Fruit fly (Drosophila melanogaster) whole organism, embryonic: ENCODE data around the gene Hnf4.

Experiments used
- Ada2b ChIP-seq: fragments of 200-800 bp; sonication (Bioruptor generic); IDR thresholded peaks from 2 replicates; pipeline ENCODE4 v1.3.6; 2022; ENCODE audit warnings: missing biosample characterization, missing genetic modification characterization
- Atf-2 ChIP-seq: fragments of 200-800 bp; sonication (Bioruptor generic); optimal IDR thresholded peaks from 2 replicates; lab custom pipeline; 2016; ENCODE audit warnings: missing biosample characterization, missing genetic modification characterization
- B-H2 ChIP-seq: fragments of 200-800 bp; sonication (Bioruptor generic); optimal IDR thresholded peaks from 2 replicates; lab custom pipeline; 2018; ENCODE audit warnings: missing biosample characterization, mild to moderate bottlenecking, missing genetic modification characterization
- CG10431 ChIP-seq: fragments of 200-800 bp; sonication (Bioruptor generic); optimal IDR thresholded peaks from 3 replicates; lab custom pipeline; 2018; ENCODE audit warnings: missing biosample characterization, mild to moderate bottlenecking, missing genetic modification characterization
- CG1529 ChIP-seq: fragments of 200-800 bp; sonication (Bioruptor generic); optimal IDR thresholded peaks from 3 replicates; lab custom pipeline; 2018; ENCODE audit warnings: missing biosample characterization, missing genetic modification characterization
- CG15601 ChIP-seq: fragments of 200-800 bp; sonication (Bioruptor generic); optimal IDR thresholded peaks from 3 replicates; lab custom pipeline; 2019; ENCODE audit warnings: missing biosample characterization, mild to moderate bottlenecking, missing genetic modification characterization, moderate library complexity
- CG16863 ChIP-seq: fragments of 200-800 bp; sonication (Bioruptor generic); optimal IDR thresholded peaks from 3 replicates; lab custom pipeline; 2016; ENCODE audit warnings: missing biosample characterization, missing genetic modification characterization
- CG17802 ChIP-seq: fragments of 200-800 bp; sonication (Bioruptor generic); optimal IDR thresholded peaks from 2 replicates; lab custom pipeline; 2018; ENCODE audit warnings: missing biosample characterization, mild to moderate bottlenecking, missing genetic modification characterization, moderate library complexity
- CG18476 ChIP-seq: fragments of 200-800 bp; sonication (Bioruptor generic); optimal IDR thresholded peaks from 2 replicates; lab custom pipeline; 2016; ENCODE audit warnings: missing biosample characterization, mild to moderate bottlenecking, missing genetic modification characterization
- CG2202 ChIP-seq: fragments of 200-800 bp; sonication (Bioruptor generic); optimal IDR thresholded peaks from 2 replicates; lab custom pipeline; 2018; ENCODE audit warnings: missing biosample characterization, mild to moderate bottlenecking, missing genetic modification characterization
- CG2678 ChIP-seq: fragments of 200-800 bp; sonication (Bioruptor generic); optimal IDR thresholded peaks from 3 replicates; lab custom pipeline; 2019; ENCODE audit warnings: missing biosample characterization, mild to moderate bottlenecking, missing genetic modification characterization, moderate library complexity
- CG2875 ChIP-seq: fragments of 200-800 bp; sonication (Bioruptor generic); optimal IDR thresholded peaks from 2 replicates; lab custom pipeline; 2017; ENCODE audit warnings: missing biosample characterization, mild to moderate bottlenecking, missing genetic modification characterization, missing genetic modification reagents
- CG32532 ChIP-seq: fragments of 200-800 bp; sonication (Bioruptor generic); IDR thresholded peaks from 2 replicates; pipeline ENCODE4 v1.3.6; 2022; ENCODE audit warnings: missing biosample characterization, missing genetic modification characterization
- CG34422 ChIP-seq: fragments of 200-800 bp; sonication (Bioruptor generic); IDR thresholded peaks from 3 replicates; pipeline ENCODE4 v1.3.6; 2022; ENCODE audit warnings: missing biosample characterization, missing genetic modification characterization
- CG4617 ChIP-seq: fragments of 200-800 bp; sonication (Bioruptor generic); optimal IDR thresholded peaks from 3 replicates; lab custom pipeline; 2016; ENCODE audit warnings: missing biosample characterization, missing genetic modification characterization, borderline replicate concordance
- CG7556 ChIP-seq: fragments of 200-800 bp; sonication (Bioruptor generic); optimal IDR thresholded peaks from 2 replicates; lab custom pipeline; 2017; ENCODE audit warnings: missing biosample characterization, mild to moderate bottlenecking, missing genetic modification characterization
- CG7987 ChIP-seq: fragments of 200-800 bp; sonication (Bioruptor generic); optimal IDR thresholded peaks from 2 replicates; lab custom pipeline; 2018; ENCODE audit warnings: missing biosample characterization, mild to moderate bottlenecking, missing genetic modification characterization, moderate library complexity
- CG8388 ChIP-seq: fragments of 200-800 bp; sonication (Bioruptor generic); optimal IDR thresholded peaks from 2 replicates; lab custom pipeline; 2019; ENCODE audit warnings: missing biosample characterization, mild to moderate bottlenecking, missing genetic modification characterization, moderate library complexity
- CG8924 ChIP-seq: fragments of 200-800 bp; optimal IDR thresholded peaks from 3 replicates; lab custom pipeline; 2019; ENCODE audit warnings: missing biosample characterization, mild to moderate bottlenecking, missing genetic modification characterization, moderate library complexity
- CG9727 ChIP-seq: fragments of 200-800 bp; sonication (Bioruptor generic); optimal IDR thresholded peaks from 3 replicates; lab custom pipeline; 2017; ENCODE audit warnings: missing biosample characterization, mild to moderate bottlenecking, missing genetic modification characterization
- Chrac-16 ChIP-seq: fragments of 200-800 bp; sonication (Bioruptor generic); optimal IDR thresholded peaks from 3 replicates; lab custom pipeline; 2016; ENCODE audit warnings: missing biosample characterization, missing genetic modification characterization
- Dp ChIP-seq: fragments of 200-800 bp; sonication (Bioruptor generic); optimal IDR thresholded peaks from 2 replicates; lab custom pipeline; 2018; ENCODE audit warnings: missing biosample characterization, mild to moderate bottlenecking, missing genetic modification characterization, moderate library complexity
- Eip74EF ChIP-seq, 2 experiments: fragments of 200-800 bp in 1 of 2; fragments of >200 bp in 1 of 2; sonication (Bioruptor generic) in 1 of 2; optimal IDR thresholded peaks; 2 replicates each; lab custom pipeline; 2017 to 2019; ENCODE audit warnings: missing biosample characterization in 2 of 2, missing genetic modification characterization in 2 of 2, mild to moderate bottlenecking in 1 of 2, moderate library complexity in 1 of 2
- Fer3 ChIP-seq: fragments of 200-800 bp; sonication (Bioruptor generic); optimal IDR thresholded peaks from 2 replicates; lab custom pipeline; 2018; ENCODE audit warnings: missing biosample characterization, mild to moderate bottlenecking, missing genetic modification characterization, moderate library complexity
- Hand ChIP-seq: fragments of 200-800 bp; sonication (Bioruptor generic); optimal IDR thresholded peaks from 2 replicates; lab custom pipeline; 2017; ENCODE audit warnings: mild to moderate bottlenecking, missing biosample characterization, missing genetic modification reagents, missing genetic modification characterization
- Hey ChIP-seq: fragments of 200-800 bp; sonication (Bioruptor generic); optimal IDR thresholded peaks from 3 replicates; lab custom pipeline; 2018; ENCODE audit warnings: missing biosample characterization, mild to moderate bottlenecking, missing genetic modification characterization
- HmgZ ChIP-seq: fragments of 200-800 bp; sonication (Bioruptor generic); optimal IDR thresholded peaks from 2 replicates; lab custom pipeline; 2018; ENCODE audit warnings: missing biosample characterization, mild to moderate bottlenecking, missing genetic modification characterization
- Hmx ChIP-seq: fragments of 200-800 bp; sonication (Bioruptor generic); optimal IDR thresholded peaks from 2 replicates; lab custom pipeline; 2016; ENCODE audit warnings: missing biosample characterization, missing genetic modification characterization
- Hr51 ChIP-seq, 2 experiments: fragments of 200-800 bp; sonication (Bioruptor generic); optimal IDR thresholded peaks; 2 replicates in 1 of 2; 3 replicates in 1 of 2; lab custom pipeline; 2016 to 2018; ENCODE audit warnings: missing biosample characterization in 2 of 2, missing genetic modification characterization in 2 of 2, mild to moderate bottlenecking in 1 of 2, moderate library complexity in 1 of 2
- MTF-1 ChIP-seq: fragments of 200-800 bp; sonication (Bioruptor generic); optimal IDR thresholded peaks from 2 replicates; lab custom pipeline; 2018; ENCODE audit warnings: missing biosample characterization, mild to moderate bottlenecking, missing genetic modification characterization, borderline replicate concordance
- Trl ChIP-seq, 3 experiments: fragments of >200 bp in 2 of 3; fragments of 200-800 bp in 1 of 3; sonication (Bioruptor generic) in 1 of 3; optimal IDR thresholded peaks; 2 replicates in 1 of 3; 3 replicates in 2 of 3; lab custom pipeline; 2016 to 2017; ENCODE audit warnings: missing biosample characterization in 1 of 3, missing genetic modification characterization in 1 of 3
- Vsx1 ChIP-seq: fragments of 200-800 bp; sonication (Bioruptor generic); optimal IDR thresholded peaks from 2 replicates; lab custom pipeline; 2017; ENCODE audit warnings: missing biosample characterization, mild to moderate bottlenecking, missing genetic modification characterization, missing genetic modification reagents
- ac ChIP-seq: fragments of 200-800 bp; sonication (Bioruptor generic); optimal IDR thresholded peaks from 3 replicates; lab custom pipeline; 2017; ENCODE audit warnings: missing biosample characterization, mild to moderate bottlenecking, missing genetic modification characterization
- bab2 ChIP-seq: fragments of 200-800 bp; sonication (Bioruptor generic); optimal IDR thresholded peaks from 2 replicates; lab custom pipeline; 2016; ENCODE audit warnings: missing biosample characterization, missing genetic modification characterization
- bbx ChIP-seq: fragments of 200-800 bp; sonication (Bioruptor generic); IDR thresholded peaks from 2 replicates; pipeline ENCODE4 v1.3.6; 2022; ENCODE audit warnings: missing biosample characterization, missing genetic modification characterization; ENCODE audit not compliant: partially characterized antibody
- chm ChIP-seq: fragments of 200-800 bp; sonication (Bioruptor generic); IDR thresholded peaks from 2 replicates; pipeline ENCODE4 v1.3.6; 2022; ENCODE audit warnings: missing biosample characterization, missing genetic modification characterization
- chn ChIP-seq: fragments of 200-800 bp; sonication (Bioruptor generic); optimal IDR thresholded peaks from 2 replicates; lab custom pipeline; 2016; ENCODE audit warnings: missing biosample characterization, missing genetic modification characterization
- da ChIP-seq: fragments of 200-800 bp; sonication (Bioruptor generic); optimal IDR thresholded peaks from 2 replicates; lab custom pipeline; 2016; ENCODE audit warnings: missing biosample characterization, missing genetic modification characterization
- knrl ChIP-seq: fragments of 200-800 bp; sonication (Bioruptor generic); IDR thresholded peaks from 3 replicates; pipeline ENCODE4 v1.3.6; 2022; ENCODE audit warnings: missing biosample characterization, missing genetic modification characterization; ENCODE audit not compliant: partially characterized antibody
- maf-S ChIP-seq: fragments of 200-800 bp; sonication (Bioruptor generic); optimal IDR thresholded peaks from 2 replicates; lab custom pipeline; 2016; ENCODE audit warnings: missing biosample characterization, missing genetic modification characterization
- nau ChIP-seq: fragments of 200-800 bp; sonication (Bioruptor generic); optimal IDR thresholded peaks from 3 replicates; lab custom pipeline; 2017; ENCODE audit warnings: missing biosample characterization, mild to moderate bottlenecking, missing genetic modification characterization, missing genetic modification reagents
- pros ChIP-seq: fragments of 200-800 bp; sonication (Bioruptor generic); optimal IDR thresholded peaks from 3 replicates; lab custom pipeline; 2019; ENCODE audit warnings: missing biosample characterization, mild to moderate bottlenecking, missing genetic modification characterization, moderate library complexity
- schlank ChIP-seq: fragments of 200-800 bp; sonication (Bioruptor generic); optimal IDR thresholded peaks from 2 replicates; lab custom pipeline; 2018; ENCODE audit warnings: missing biosample characterization, mild to moderate bottlenecking, missing genetic modification characterization
- scrt ChIP-seq: fragments of 200-800 bp; sonication (Bioruptor generic); optimal IDR thresholded peaks from 2 replicates; lab custom pipeline; 2018; ENCODE audit warnings: missing biosample characterization, mild to moderate bottlenecking, missing genetic modification characterization, moderate library complexity
- sens-2 ChIP-seq: fragments of 200-800 bp; sonication (Bioruptor generic); IDR thresholded peaks from 2 replicates; pipeline ENCODE4 v1.3.6; 2022; ENCODE audit warnings: missing biosample characterization, missing genetic modification characterization
- slou ChIP-seq: fragments of 200-800 bp; sonication (Bioruptor generic); optimal IDR thresholded peaks from 3 replicates; lab custom pipeline; 2016; ENCODE audit warnings: missing biosample characterization, missing genetic modification characterization
- tin ChIP-seq: fragments of 200-800 bp; sonication (Bioruptor generic); optimal IDR thresholded peaks from 3 replicates; lab custom pipeline; 2016; ENCODE audit warnings: missing biosample characterization, missing genetic modification characterization
- tll ChIP-seq, 2 experiments: fragments of 200-800 bp in 1 of 2; fragments of >200 bp in 1 of 2; sonication (Bioruptor generic) in 1 of 2; optimal IDR thresholded peaks; 2 replicates each; lab custom pipeline; 2017 to 2019; ENCODE audit warnings: missing biosample characterization in 2 of 2, missing genetic modification characterization in 2 of 2, mild to moderate bottlenecking in 1 of 2, moderate library complexity in 1 of 2
- trem ChIP-seq: fragments of 200-800 bp; optimal IDR thresholded peaks from 3 replicates; lab custom pipeline; 2019; ENCODE audit warnings: missing biosample characterization, mild to moderate bottlenecking, missing genetic modification characterization, moderate library complexity

The Hnf4 gene

dm6 chr2L:8699895-8700314 is 9.5 kb downstream of the Hnf4 start (continued):
- peak; percentile 49 for TF ChIP-seq CG1529 (GFP tag; lab: Kevin White, UChicago)
- peak; percentile 72 for TF ChIP-seq Vsx1
- no peak for TF ChIP-seq slou (GFP tag; lab: Kevin White, UChicago)
- TF ChIP-seq chn (GFP tag; lab: Kevin White, UChicago), result no peak
- TF ChIP-seq bbx (GFP tag; lab: Robert Waterston, UW), result no peak
- no peak for TF ChIP-seq Dp
- no peak for TF ChIP-seq tin (GFP tag; lab: Kevin White, UChicago)
- TF ChIP-seq CG9727 (GFP tag; lab: Kevin White, UChicago), result peak; percentile 35
- peak; percentile 55 for TF ChIP-seq schlank (tag; lab: Kevin White, UChicago)
- no peak for TF ChIP-seq CG17802 (tag; lab: Kevin White, UChicago)
- no peak for TF ChIP-seq trem
- peak; percentile 55 for TF ChIP-seq Fer3 (tag; lab: Kevin White, UChicago)
- no peak for TF ChIP-seq maf-S (GFP tag; lab: Kevin White, UChicago)
- no peak for TF ChIP-seq Ada2b (GFP tag; lab: Robert Waterston, UW)
- TF ChIP-seq MTF-1, result peak; percentile 63
- TF ChIP-seq CG2678 (tag; lab: Kevin White, UChicago), result peak; percentile 82
- no peak for TF ChIP-seq Chrac-16 (GFP tag; lab: Kevin White, UChicago)
- TF ChIP-seq Atf-2 (GFP tag; lab: Kevin White, UChicago), result no peak
- TF ChIP-seq Trl (optimal IDR thresholded peaks at IDR 0.05; lab: Kevin White, UChicago), result no peak
- TF ChIP-seq Trl (GFP tag; optimal IDR thresholded peaks at IDR 0.05; lab: Kevin White, UChicago), result peak; percentile 1
- peak; percentile 42; the same call in 1 of the 2 replicates for TF ChIP-seq CG32532
- TF ChIP-seq CG10431 (GFP tag; lab: Kevin White, UChicago), result peak; percentile 61
- peak; percentile 63 for TF ChIP-seq B-H2
- TF ChIP-seq Hey (tag; lab: Kevin White, UChicago), result peak; percentile 74
- peak; percentile 16 for TF ChIP-seq Hand (GFP tag; lab: Kevin White, UChicago)
- TF ChIP-seq CG8388, result peak; percentile 40
- peak; percentile 37 for TF ChIP-seq CG7556
- peak; percentile 59 for TF ChIP-seq scrt
- TF ChIP-seq nau (GFP tag; lab: Kevin White, UChicago), result peak; percentile 41
- TF ChIP-seq CG7987 (GFP tag; lab: Kevin White, UChicago), result peak; percentile 66
- no peak for TF ChIP-seq Hmx (GFP tag; lab: Kevin White, UChicago)
- no peak for TF ChIP-seq sens-2 (GFP tag; lab: Robert Waterston, UW)
- TF ChIP-seq HmgZ (tag; lab: Kevin White, UChicago), result peak; percentile 67
- TF ChIP-seq CG18476 (GFP tag; lab: Kevin White, UChicago), result no peak
- TF ChIP-seq chm (GFP tag; lab: Robert Waterston, UW), result peak; percentile 39; the same call in 1 of the 2 replicates
- TF ChIP-seq knrl (GFP tag; lab: Robert Waterston, UW), result no peak
- TF ChIP-seq CG16863, result no peak
- TF ChIP-seq da (GFP tag; lab: Kevin White, UChicago), result no peak
- TF ChIP-seq CG15601, result peak; percentile 73
- peak in 1 of 2 experiments; percentile 32 for TF ChIP-seq Eip74EF (GFP tag; optimal IDR thresholded peaks at IDR 0.05; lab: Kevin White, UChicago)
- TF ChIP-seq Hr51 (GFP tag; optimal IDR thresholded peaks at IDR 0.05; lab: Kevin White, UChicago), result peak in 1 of 2 experiments; percentile 38
- TF ChIP-seq CG2202 (tag; lab: Kevin White, UChicago), result peak; percentile 64
- TF ChIP-seq CG34422 (GFP tag; lab: Robert Waterston, UW), result no peak
- no peak for TF ChIP-seq pros
- peak; percentile 71 for TF ChIP-seq CG8924 (tag; lab: Kevin White, UChicago)
- TF ChIP-seq CG2875 (GFP tag; lab: Kevin White, UChicago), result peak; percentile 62
- TF ChIP-seq bab2, result peak; percentile 19
- TF ChIP-seq CG4617 (GFP tag; lab: Kevin White, UChicago), result no peak
- TF ChIP-seq ac (GFP tag; lab: Kevin White, UChicago), result no peak
- no peak for TF ChIP-seq tll (GFP tag; optimal IDR thresholded peaks at IDR 0.05; lab: Kevin White, UChicago)
